Worm (Caenorhabditis elegans): ENCODE data around the gene F32A11.1.

F32A11.1 gene

DNA sequence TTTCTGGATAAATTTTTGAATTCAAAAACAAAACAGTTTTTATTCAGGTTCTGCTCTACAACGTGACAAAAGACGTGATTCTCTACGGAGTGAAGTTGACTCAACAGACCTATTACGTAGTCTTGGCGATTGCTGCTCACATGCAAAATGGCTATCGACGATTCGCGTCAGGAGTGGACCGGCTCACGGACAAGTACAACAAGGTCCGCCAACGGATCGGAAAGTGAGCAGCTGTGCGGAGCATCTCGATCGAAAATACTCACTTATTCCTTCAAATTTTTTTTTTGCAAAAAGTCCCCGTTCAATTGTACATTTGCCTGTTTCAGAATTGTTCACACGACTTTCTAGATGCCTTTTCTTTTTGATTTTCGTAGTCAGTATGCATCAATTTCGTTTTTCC lies 2.7 kb downstream of the F32A11.1 start:
- TF ChIP-seq W03F9.2 (tag; optimal IDR thresholded peaks at IDR 0.05) = no peak
- no peak for TF ChIP-seq him-1 (tag; optimal IDR thresholded peaks at IDR 0.05)
- no peak for TF ChIP-seq dao-5 (tag; optimal IDR thresholded peaks at IDR 0.05)

DNA sequence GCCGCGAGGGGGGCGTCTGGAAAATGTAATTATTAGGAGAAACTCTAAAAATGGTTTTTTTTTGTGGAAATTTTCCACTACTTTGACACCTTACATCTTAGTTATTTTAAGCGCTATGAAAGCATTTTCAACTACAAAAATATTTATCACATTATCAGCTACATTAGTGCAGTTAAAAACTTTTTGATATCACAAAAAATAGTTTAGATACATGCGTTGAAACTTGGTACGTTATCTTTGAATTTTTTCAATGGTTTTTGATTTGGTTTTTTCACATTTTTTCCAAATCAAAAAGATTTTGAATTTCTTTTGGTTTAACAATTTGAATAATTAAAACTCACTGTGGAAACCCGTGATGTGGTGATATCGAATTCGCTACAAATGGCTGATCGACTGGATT lies 5.9 kb downstream of the F32A11.1 start:
- TF ChIP-seq W03F9.2 (tag; optimal IDR thresholded peaks at IDR 0.05) (no peak), dao-5 (tag; optimal IDR thresholded peaks at IDR 0.05) (no peak), him-1 (tag; optimal IDR thresholded peaks at IDR 0.05) (no peak)

DNA sequence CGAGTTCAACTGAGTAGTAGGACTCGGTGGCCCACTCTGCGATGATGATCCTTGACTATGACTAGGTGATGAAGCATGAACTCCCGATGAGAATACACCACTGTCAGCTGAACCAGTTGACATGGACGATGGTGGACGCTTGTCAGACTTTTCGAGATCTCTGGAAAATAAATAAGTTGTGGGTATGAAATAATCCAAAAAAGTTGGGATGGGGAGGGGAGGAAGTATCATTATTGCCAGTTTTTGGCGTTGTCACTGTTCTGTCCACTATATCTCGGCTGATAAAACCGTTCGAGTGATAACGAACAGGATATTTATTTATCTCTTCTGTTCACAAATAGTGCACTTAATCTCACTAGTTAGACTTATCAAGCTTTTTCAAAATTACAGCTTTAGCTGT lies 6.9 kb downstream of the F32A11.1 start:
- TF ChIP-seq him-1 (tag; optimal IDR thresholded peaks at IDR 0.05) (no peak), dao-5 (tag; optimal IDR thresholded peaks at IDR 0.05) (no peak), W03F9.2 (tag; optimal IDR thresholded peaks at IDR 0.05) (no peak)

DNA sequence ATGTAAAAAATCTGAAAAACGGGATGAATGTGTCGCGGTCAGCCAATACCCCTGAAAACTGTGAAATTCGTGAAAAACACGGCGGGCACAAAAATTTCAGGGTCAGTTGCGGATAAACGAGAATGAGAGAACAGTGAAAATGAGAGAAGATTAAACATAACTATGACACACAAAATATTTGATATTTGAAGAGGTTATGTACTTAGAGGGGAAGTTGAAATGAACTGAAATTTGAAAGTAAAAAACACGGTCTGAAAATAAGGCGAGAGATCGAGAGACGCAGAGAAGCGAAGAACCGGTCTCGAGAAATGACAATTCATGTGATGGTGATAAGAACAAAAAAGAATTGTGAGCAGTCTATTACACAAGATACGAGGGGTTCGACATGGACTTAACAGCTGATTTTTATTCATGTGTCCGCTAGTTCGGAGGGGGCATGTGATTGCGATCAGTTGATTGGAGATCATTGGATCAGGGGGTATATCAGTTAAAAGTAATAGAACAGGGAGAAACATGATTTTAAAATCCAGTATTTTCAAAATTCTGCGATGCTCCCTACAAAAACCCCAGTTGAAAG lies 8.6 kb downstream of the F32A11.1 start, which contains the start of gene moe-3:
Gene moe-3, minus strand, starts transcription at position 51 of the 577 bp plus-strand sequence.
- TF ChIP-seq W03F9.2 (tag; optimal IDR thresholded peaks at IDR 0.05) (no peak), him-1 (tag; optimal IDR thresholded peaks at IDR 0.05) (no peak), dao-5 (tag; optimal IDR thresholded peaks at IDR 0.05) (no peak)

DNA sequence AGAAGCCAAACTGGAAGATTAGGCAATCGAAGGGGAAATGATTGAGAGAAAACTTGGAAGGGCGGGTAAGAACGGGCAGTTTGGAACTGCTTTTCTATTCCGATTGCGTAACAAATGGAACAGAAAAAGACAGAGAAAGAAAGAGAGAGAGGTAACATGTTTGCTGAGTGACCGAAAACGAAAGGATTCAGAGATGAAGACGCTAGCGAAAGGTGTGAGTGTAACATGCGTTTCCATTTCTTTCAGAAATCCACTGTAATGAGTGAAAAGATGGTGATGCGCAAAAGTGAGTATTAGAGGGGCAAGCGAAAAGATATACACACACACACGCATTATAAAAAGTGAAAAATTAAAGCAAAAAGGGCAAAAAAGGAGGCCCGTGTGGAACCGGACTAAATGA lies 10.4 kb downstream of the F32A11.1 start:
- TF ChIP-seq him-1 (tag; optimal IDR thresholded peaks at IDR 0.05) (no peak), W03F9.2 (tag; optimal IDR thresholded peaks at IDR 0.05) (no peak)

DNA sequence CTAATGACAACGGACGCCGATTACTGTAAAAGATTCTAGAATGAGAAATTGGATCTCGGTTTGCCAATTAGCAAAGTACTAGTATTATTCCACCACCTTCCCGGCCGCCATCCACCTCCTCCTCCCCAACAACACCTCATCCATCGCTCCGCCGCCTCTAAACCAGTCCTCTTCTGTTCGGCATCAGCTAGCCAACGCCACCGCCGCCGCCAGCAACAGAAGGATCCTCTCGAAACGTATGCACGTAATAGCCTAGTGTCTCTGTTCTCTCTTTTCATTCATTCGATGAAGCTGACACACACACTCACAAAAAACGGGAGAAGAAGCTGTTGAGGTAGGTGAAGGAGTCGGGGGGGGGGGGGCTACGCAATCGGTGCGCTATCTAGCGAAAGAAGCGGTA lies 13.6 kb downstream of the F32A11.1 start:
- TF ChIP-seq W03F9.2 (tag; optimal IDR thresholded peaks at IDR 0.05) (no peak), him-1 (tag; optimal IDR thresholded peaks at IDR 0.05) (no peak), dao-5 (tag; optimal IDR thresholded peaks at IDR 0.05) (no peak)

DNA sequence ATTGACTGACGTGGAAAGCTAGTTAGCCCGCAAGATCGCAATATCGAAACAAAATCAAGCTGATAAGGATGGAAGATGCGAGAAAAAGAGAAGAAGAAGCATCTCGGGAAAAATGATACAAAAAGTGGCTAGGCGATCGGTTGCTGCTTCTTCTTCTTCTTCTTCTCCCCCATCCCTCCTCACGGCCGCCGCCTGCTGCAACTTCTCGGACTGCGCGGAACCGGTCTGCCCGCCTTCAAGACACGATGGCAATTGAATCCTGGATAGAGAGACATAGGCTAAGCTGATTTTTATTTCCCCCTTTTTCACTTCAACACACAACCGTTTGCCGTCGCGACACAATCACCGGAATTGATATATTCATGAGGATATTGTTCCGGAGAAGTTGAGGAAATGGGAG lies 17.3 kb downstream of the F32A11.1 start:
- TF ChIP-seq W03F9.2 (tag; optimal IDR thresholded peaks at IDR 0.05) = no peak
- TF ChIP-seq dao-5 (tag; optimal IDR thresholded peaks at IDR 0.05) = no peak
- TF ChIP-seq him-1 (tag; optimal IDR thresholded peaks at IDR 0.05) = no peak

DNA sequence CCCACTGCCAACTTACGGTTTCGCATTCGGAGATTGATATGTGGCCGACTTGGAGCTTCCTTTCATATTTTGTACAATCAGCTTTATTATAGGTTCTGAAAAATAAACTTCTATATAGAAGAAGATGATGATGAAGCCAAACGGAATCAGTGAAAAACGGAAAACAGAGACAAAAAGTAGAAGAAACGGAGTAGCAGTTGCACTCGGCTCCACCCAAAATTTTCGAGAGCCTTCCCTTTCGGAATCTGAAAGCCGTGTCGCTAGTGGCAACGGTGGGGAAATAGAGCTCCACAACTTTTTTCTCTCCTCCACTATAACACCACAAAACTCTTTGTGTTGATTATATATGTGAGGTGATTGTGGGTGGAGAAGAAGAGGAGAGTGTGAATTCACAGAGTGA lies 24.3 kb downstream of the F32A11.1 start, which contains the start of gene W09H1.1:
Gene W09H1.1, minus strand, starts transcription at position 101 of the 400 bp plus-strand sequence.
- TF ChIP-seq dao-5 (tag; optimal IDR thresholded peaks at IDR 0.05) = no peak
- no peak for TF ChIP-seq him-1 (tag; optimal IDR thresholded peaks at IDR 0.05)
- no peak for TF ChIP-seq W03F9.2 (tag; optimal IDR thresholded peaks at IDR 0.05)

DNA sequence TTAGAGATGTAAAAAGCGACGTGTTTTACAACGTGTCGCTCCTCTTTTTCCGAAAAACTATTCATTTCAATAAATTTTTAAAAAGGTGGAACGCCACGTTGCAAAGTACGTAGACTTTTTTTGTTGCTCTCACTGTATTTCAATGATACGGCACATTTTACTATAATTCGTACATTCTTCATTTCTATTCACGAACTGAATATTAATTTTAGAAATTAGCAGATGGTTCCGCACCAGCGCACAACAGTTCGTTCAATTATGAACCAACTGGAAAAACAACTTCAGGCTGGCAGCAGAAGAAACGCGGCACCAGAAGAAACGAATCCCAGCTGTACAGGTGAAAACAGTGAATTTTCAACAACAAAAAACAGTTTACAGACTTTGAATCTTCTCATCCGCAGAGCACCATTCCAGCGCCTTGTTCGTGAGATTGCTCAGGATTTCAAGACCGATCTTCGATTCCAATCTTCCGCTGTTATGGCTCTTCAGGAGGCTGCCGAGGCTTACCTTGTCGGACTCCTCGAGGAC lies 26.2 kb downstream of the F32A11.1 start, which contains the start of the genes W09H1.4 and his-73:
Gene W09H1.4, plus strand, starts transcription at position 301 of the 528 bp plus-strand sequence.
Gene his-73, plus strand, starts transcription at position 478 of the 528 bp plus-strand sequence.
- TF ChIP-seq W03F9.2 (tag; optimal IDR thresholded peaks at IDR 0.05) (no peak), him-1 (tag; optimal IDR thresholded peaks at IDR 0.05) (no peak), dao-5 (tag; optimal IDR thresholded peaks at IDR 0.05) (no peak)

DNA sequence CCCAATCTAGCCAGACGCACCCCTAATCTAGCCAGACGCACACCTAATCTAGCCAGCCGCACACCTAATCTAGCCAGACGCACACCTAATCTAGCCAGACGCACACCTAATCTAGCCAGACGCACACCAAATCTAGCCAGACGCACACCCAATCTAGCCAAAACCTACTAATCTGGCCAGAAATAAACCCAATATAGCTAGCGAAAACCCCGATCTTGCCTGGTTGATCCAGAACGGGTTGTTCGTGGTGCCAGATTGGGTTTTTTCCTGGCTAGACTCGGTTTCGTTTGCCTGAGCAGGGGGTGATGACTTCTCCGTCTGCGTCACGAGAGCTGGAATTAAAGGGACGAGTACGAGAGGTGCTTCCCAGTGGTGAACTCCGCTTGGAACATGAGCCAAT lies 27.0 kb downstream of the F32A11.1 start, which contains the start of gene W09H1.3:
Gene W09H1.3, plus strand, starts transcription at position 301 of the 400 bp plus-strand sequence.
- TF ChIP-seq W03F9.2 (tag; optimal IDR thresholded peaks at IDR 0.05) (no peak), him-1 (tag; optimal IDR thresholded peaks at IDR 0.05) (no peak), dao-5 (tag; optimal IDR thresholded peaks at IDR 0.05) (no peak)

DNA sequence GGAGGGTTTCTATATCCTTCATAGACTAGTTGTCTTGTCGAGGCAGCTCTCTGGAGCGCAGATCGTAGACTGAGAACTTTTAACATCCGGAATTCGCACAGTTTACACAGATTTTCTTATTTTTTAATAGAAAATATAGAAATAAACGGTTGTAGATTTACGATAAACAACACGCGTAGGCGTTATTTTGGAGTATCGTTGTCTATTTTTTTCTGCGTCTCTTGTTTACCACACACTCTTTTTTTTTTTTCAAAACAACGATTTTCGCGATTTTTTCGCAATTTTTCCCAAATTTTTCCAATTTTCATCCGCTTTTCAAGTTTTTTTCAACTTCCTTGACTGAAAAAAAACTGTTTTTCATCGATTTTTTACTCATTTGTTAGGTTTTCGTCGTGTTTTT lies 30.1 kb downstream of the F32A11.1 start, which contains the start of gene mecr-1:
Gene mecr-1, minus strand, starts transcription at position 127 of the 400 bp plus-strand sequence.
- TF ChIP-seq dao-5 (tag; optimal IDR thresholded peaks at IDR 0.05) (no peak), W03F9.2 (tag; optimal IDR thresholded peaks at IDR 0.05) (peak; percentile 49)

DNA sequence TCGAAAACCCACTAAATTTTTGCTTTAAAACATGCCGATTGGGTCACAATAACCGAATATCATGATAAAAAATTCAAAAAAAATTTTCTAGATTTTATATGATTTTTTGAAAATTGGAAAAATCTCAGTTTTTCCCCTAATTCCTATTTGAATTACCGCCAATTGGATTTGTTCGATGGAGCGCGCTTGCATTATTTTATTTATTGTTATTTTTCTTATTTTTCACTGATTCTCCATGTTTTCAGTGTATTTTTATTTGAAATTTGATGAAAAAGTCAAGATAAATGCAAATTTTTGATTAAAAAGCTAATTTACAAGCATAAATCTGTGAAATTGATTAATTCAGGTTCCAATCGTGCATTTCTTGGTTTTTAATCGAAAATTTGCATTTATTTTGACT lies 31.0 kb downstream of the F32A11.1 start:
- TF ChIP-seq W03F9.2 (tag; optimal IDR thresholded peaks at IDR 0.05) (no peak), him-1 (tag; optimal IDR thresholded peaks at IDR 0.05) (no peak), dao-5 (tag; optimal IDR thresholded peaks at IDR 0.05) (no peak)

DNA sequence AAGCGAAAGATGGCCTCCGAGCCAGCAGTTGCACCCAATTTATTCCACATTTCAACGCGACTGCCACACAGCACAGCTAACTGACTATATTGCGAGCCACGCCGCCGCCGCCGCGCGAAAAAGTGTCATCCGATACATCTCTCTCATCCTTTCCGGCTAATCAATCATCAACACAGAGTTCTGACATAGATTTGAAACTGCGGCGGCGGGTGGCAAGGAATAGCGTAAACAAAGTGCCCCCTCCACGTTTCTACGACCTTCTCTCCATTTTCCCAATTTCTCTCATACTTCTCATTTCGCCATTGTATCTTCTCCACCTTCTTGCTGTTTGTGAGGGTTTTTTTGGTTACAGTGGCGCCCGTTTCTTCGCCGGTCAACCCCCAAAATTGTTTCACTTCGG lies 32.2 kb downstream of the F32A11.1 start:
- TF ChIP-seq dao-5 (tag; optimal IDR thresholded peaks at IDR 0.05) = no peak
- TF ChIP-seq W03F9.2 (tag; optimal IDR thresholded peaks at IDR 0.05) = no peak
- no peak for TF ChIP-seq him-1 (tag; optimal IDR thresholded peaks at IDR 0.05)

DNA sequence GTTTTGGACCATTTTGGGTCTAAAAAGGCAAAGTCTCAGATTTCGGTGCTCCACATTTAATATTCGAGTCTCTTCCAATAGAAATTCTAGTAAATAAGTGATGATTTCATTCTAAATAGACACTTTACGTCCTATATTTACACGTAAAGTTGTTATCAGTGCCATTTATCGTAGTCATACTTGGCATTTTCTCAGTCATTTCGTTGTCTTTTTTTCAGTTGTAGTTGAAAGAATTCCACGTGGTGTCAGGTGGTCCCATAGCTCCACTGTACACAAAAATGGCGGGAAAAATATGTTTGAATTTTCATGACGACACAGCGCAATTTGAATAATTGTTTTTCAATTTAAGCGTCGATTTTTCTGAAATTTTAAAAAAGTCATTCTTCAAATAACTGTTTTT lies 33.3 kb downstream of the F32A11.1 start:
- TF ChIP-seq him-1 (tag; optimal IDR thresholded peaks at IDR 0.05) = no peak
- TF ChIP-seq W03F9.2 (tag; optimal IDR thresholded peaks at IDR 0.05) = no peak
- no peak for TF ChIP-seq dao-5 (tag; optimal IDR thresholded peaks at IDR 0.05)

Data from whole organism, L4/young adult.